Worm (Caenorhabditis elegans) whole organism, L4 larva: ENCODE measurements around the gene F41E6.17.

Source experiments
- Y48G9A.11 ChIP-seq: fragments of 200-800 bp; sonication (Bioruptor generic); IDR thresholded peaks from 2 replicates; pipeline ENCODE4 v1.3.6; 2022; ENCODE audit warnings: missing genetic modification reagents, missing genetic modification characterization, missing compliant biosample characterization
- nhr-76 ChIP-seq: fragments of 150-350 bp; optimal IDR thresholded peaks from 2 replicates; lab custom pipeline; 2014; ENCODE audit warnings: missing biosample characterization, missing genetic modification characterization
- zag-1 ChIP-seq: fragments of 150-350 bp; optimal IDR thresholded peaks from 2 replicates; lab custom pipeline; 2014; ENCODE audit warnings: missing biosample characterization, missing genetic modification characterization

- TF ChIP-seq nhr-76 (no peak), zag-1 (tag; lab: Kevin White, UChicago) (no peak), Y48G9A.11 (GFP tag; lab: Robert Waterston, UW) (no peak)
Measured at ce11 chrV:8651007-8651711, 27.3 kb downstream of the F41E6.17 start.
